Worm (Caenorhabditis elegans): Measurements from ENCODE around the gene clec-35.

- TF ChIP-seq ref-1 (GFP tag; conservative IDR thresholded peaks at IDR 0.05) (no peak), cog-1 (tag; optimal IDR thresholded peaks at IDR 0.05) (no peak), med-1 (GFP tag; optimal IDR thresholded peaks at IDR 0.05; ENCODE audit: insufficient read depth) (no peak)
Measured at ce11 chrV:16857977-16858479, 4.2 kb upstream of the clec-35 start, which contains the start of the genes clec-31 and clec-22.
